Fruit fly (Drosophila melanogaster): ENCODE results near the gene TAF1B.

Gene TAF1B

DNA sequence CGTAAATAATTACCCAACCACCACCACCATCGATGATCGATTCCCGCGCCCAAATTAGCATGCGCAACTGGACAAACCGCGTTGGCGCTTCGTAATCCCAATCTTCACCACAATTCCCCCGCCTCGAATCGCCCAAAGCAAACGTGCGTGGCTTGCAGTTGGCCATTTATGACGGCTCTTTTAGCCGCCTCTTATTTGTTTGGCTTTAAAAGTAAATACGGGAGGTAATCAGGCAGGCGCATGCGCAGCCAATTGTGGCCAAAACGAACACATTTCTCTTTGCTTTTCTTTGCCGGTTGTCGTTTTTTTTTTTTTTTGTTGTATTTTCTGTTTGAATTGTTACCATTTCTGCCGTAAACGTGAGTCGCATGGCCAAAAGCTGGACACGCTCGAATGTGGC lies 6.6 kb upstream of the TAF1B start (continued):
- TF ChIP-seq ash1 (GFP tag; optimal IDR thresholded peaks at IDR 0.05) (no peak), rib (GFP tag; IDR thresholded peaks at IDR 0.05) (no peak), dmrt11E (tag; optimal IDR thresholded peaks at IDR 0.05) (no peak), slbo (GFP tag; IDR thresholded peaks at IDR 0.05) (no peak), D19B (GFP tag; optimal IDR thresholded peaks at IDR 0.05) (no peak), MESR4 (GFP tag; optimal IDR thresholded peaks at IDR 0.05) (no peak), inv (GFP tag; IDR thresholded peaks at IDR 0.05; ENCODE audit: partially characterized antibody) (no peak), Oli (tag; optimal IDR thresholded peaks at IDR 0.05) (no peak), Optix (GFP tag; IDR thresholded peaks at IDR 0.05) (peak; percentile 37; the same call in 1 of the 3 replicates), br (optimal IDR thresholded peaks at IDR 0.05) (no peak), Myb (GFP tag; optimal IDR thresholded peaks at IDR 0.05) (no peak), Xrp1 (GFP tag; IDR thresholded peaks at IDR 0.05) (peak; percentile 49), chinmo (GFP tag; IDR thresholded peaks at IDR 0.05; ENCODE audit: partially characterized antibody) (0 out of 4 replicates have a peak, but pooled peaks have one; percentile 48), CG11723 (GFP tag; optimal IDR thresholded peaks at IDR 0.05) (peak; percentile 14), shn (GFP tag; optimal IDR thresholded peaks at IDR 0.05) (no peak), CG5953 (GFP tag; IDR thresholded peaks at IDR 0.05) (0 out of 2 replicates have a peak, but pooled peaks have one; percentile 53), fd64A (GFP tag; optimal IDR thresholded peaks at IDR 0.05) (peak; percentile 19), CG3407 (GFP tag; optimal IDR thresholded peaks at IDR 0.05) (peak; percentile 20), seq (GFP tag; IDR thresholded peaks at IDR 0.05) (peak; percentile 37; the same call in 1 of the 2 replicates), dmrt99B (tag; optimal IDR thresholded peaks at IDR 0.05) (peak; percentile 48), sens (GFP tag) (peak; percentile 31), eve (GFP tag; optimal IDR thresholded peaks at IDR 0.05) (no peak), CG17359 (tag; optimal IDR thresholded peaks at IDR 0.05) (peak; percentile 44), CG7556 (GFP tag; optimal IDR thresholded peaks at IDR 0.05) (no peak), cad (GFP tag; optimal IDR thresholded peaks at IDR 0.05) (no peak), sens-2 (GFP tag; IDR thresholded peaks at IDR 0.05) (peak; percentile 24; the same call in 1 of the 2 replicates), CG3163 (GFP tag; optimal IDR thresholded peaks at IDR 0.05) (peak; percentile 5), ci (GFP tag; IDR thresholded peaks at IDR 0.05) (peak; percentile 69; the same call in 1 of the 3 replicates), sqz (GFP tag; optimal IDR thresholded peaks at IDR 0.05) (peak; percentile 8), CG34422 (GFP tag; IDR thresholded peaks at IDR 0.05) (no peak), CG2678 (tag; optimal IDR thresholded peaks at IDR 0.05) (peak; percentile 31), Lhr (GFP tag; optimal IDR thresholded peaks at IDR 0.05) (no peak), wor (GFP tag; IDR thresholded peaks at IDR 0.05) (no peak), kni (GFP tag; optimal IDR thresholded peaks at IDR 0.05) (peak; percentile 95), Jarid2 (GFP tag; optimal IDR thresholded peaks at IDR 0.05) (no peak), CG15269 (tag; optimal IDR thresholded peaks at IDR 0.05) (peak; percentile 30), psq (GFP tag; optimal IDR thresholded peaks at IDR 0.05) (no peak), CG11695 (GFP tag; IDR thresholded peaks at IDR 0.05) (no peak), caup (GFP tag; optimal IDR thresholded peaks at IDR 0.05; ENCODE audit: severe bottlenecking) (no peak), CG3995 (GFP tag; optimal IDR thresholded peaks at IDR 0.05) (no peak), amos (GFP tag; IDR thresholded peaks at IDR 0.05; ENCODE audit: partially characterized antibody) (no peak), lilli (GFP tag; optimal IDR thresholded peaks at IDR 0.05) (no peak), gce (GFP tag; IDR thresholded peaks at IDR 0.05) (peak; percentile 53; the same call in 1 of the 3 replicates), HmgD (GFP tag; optimal IDR thresholded peaks at IDR 0.05) (no peak), CG4707 (GFP tag; optimal IDR thresholded peaks at IDR 0.05) (peak; percentile 14), cwo (GFP tag; optimal IDR thresholded peaks at IDR 0.05) (no peak), CG7987 (GFP tag; optimal IDR thresholded peaks at IDR 0.05) (no peak), Trl (optimal IDR thresholded peaks at IDR 0.05) (no peak), Trl (GFP tag; optimal IDR thresholded peaks at IDR 0.05) (no peak), dm (GFP tag; optimal IDR thresholded peaks at IDR 0.05) (no peak), Oaz (GFP tag; IDR thresholded peaks at IDR 0.05) (no peak), pita (GFP tag; optimal IDR thresholded peaks at IDR 0.05) (no peak)
